Worm (Caenorhabditis elegans) whole organism, late embryonic: ENCODE results near the gene kat-1.

Experiments used
- F13H6.1 ChIP-seq: sonication (generic microtip); optimal IDR thresholded peaks from 2 replicates; lab custom pipeline; 2016; ENCODE audit warnings: missing genetic modification characterization, missing compliant biosample characterization
- K02D7.2 ChIP-seq: sonication (generic microtip); optimal IDR thresholded peaks from 2 replicates; lab custom pipeline; 2017; ENCODE audit warnings: mild to moderate bottlenecking, missing genetic modification characterization, missing compliant biosample characterization
- Y22D7AL.16 ChIP-seq: sonication (generic microtip); optimal IDR thresholded peaks from 2 replicates; lab custom pipeline; 2016; ENCODE audit warnings: missing genetic modification characterization, missing compliant biosample characterization
- ceh-19 ChIP-seq: fragments of 200-800 bp; sonication (Bioruptor generic); optimal IDR thresholded peaks from 2 replicates; lab custom pipeline; 2018; ENCODE audit warnings: mild to moderate bottlenecking, missing genetic modification characterization, missing compliant biosample characterization
- ceh-30 ChIP-seq: fragments of 150-350 bp; optimal IDR thresholded peaks from 2 replicates; lab custom pipeline; 2014; ENCODE audit warnings: missing biosample characterization, missing genetic modification characterization
- ceh-34 ChIP-seq: sonication (generic microtip); optimal IDR thresholded peaks from 2 replicates; lab custom pipeline; 2016; ENCODE audit warnings: mild to moderate bottlenecking, missing genetic modification characterization, missing compliant biosample characterization
- ceh-45 ChIP-seq: fragments of 200-800 bp; sonication (Bioruptor generic); IDR thresholded peaks from 2 replicates; pipeline ENCODE4 v1.3.6; 2022; ENCODE audit warnings: missing genetic modification reagents, missing genetic modification characterization, missing compliant biosample characterization
- ceh-48 ChIP-seq: sonication (generic microtip); optimal IDR thresholded peaks from 2 replicates; lab custom pipeline; 2016; ENCODE audit warnings: missing genetic modification characterization, inconsistent platforms, missing compliant biosample characterization
- ceh-6 ChIP-seq: fragments of 200-800 bp; sonication (Bioruptor generic); optimal IDR thresholded peaks from 2 replicates; lab custom pipeline; 2018; ENCODE audit warnings: mild to moderate bottlenecking, missing genetic modification characterization, missing compliant biosample characterization
- ceh-9 ChIP-seq: sonication (generic microtip); optimal IDR thresholded peaks from 2 replicates; lab custom pipeline; 2016; ENCODE audit warnings: mild to moderate bottlenecking, missing genetic modification characterization, inconsistent platforms, missing compliant biosample characterization
- che-1 ChIP-seq: sonication (generic microtip); optimal IDR thresholded peaks from 2 replicates; lab custom pipeline; 2016; ENCODE audit warnings: mild to moderate bottlenecking, missing genetic modification characterization, missing compliant biosample characterization
- dmd-4 ChIP-seq: sonication (generic microtip); optimal IDR thresholded peaks from 2 replicates; lab custom pipeline; 2016; ENCODE audit warnings: borderline replicate concordance, missing genetic modification characterization, missing compliant biosample characterization
- dve-1 ChIP-seq: sonication (generic microtip); optimal IDR thresholded peaks from 2 replicates; lab custom pipeline; 2017; ENCODE audit warnings: antibody characterized with exemption, mild to moderate bottlenecking, missing genetic modification characterization, missing compliant biosample characterization
- ets-4 ChIP-seq: sonication (generic microtip); optimal IDR thresholded peaks from 2 replicates; lab custom pipeline; 2016; ENCODE audit warnings: missing genetic modification characterization, missing compliant biosample characterization
- fkh-10 ChIP-seq: fragments of 150-350 bp; optimal IDR thresholded peaks from 2 replicates; lab custom pipeline; 2014; ENCODE audit warnings: missing biosample characterization, missing genetic modification reagents, missing genetic modification characterization
- hlh-30 ChIP-seq: sonication (generic microtip); optimal IDR thresholded peaks from 2 replicates; lab custom pipeline; 2017; ENCODE audit warnings: antibody characterized with exemption, missing genetic modification characterization, missing compliant biosample characterization; ENCODE audit not compliant: insufficient read depth
- lin-11 ChIP-seq: fragments of 200-800 bp; sonication (Bioruptor generic); optimal IDR thresholded peaks from 2 replicates; lab custom pipeline; 2018; ENCODE audit warnings: mild to moderate bottlenecking, missing genetic modification characterization, missing compliant biosample characterization
- mec-3 ChIP-seq: sonication (generic microtip); optimal IDR thresholded peaks from 2 replicates; lab custom pipeline; 2016; ENCODE audit warnings: borderline replicate concordance, missing genetic modification characterization, missing compliant biosample characterization
- nfya-1 ChIP-seq: sonication (generic microtip); optimal IDR thresholded peaks from 2 replicates; lab custom pipeline; 2017; ENCODE audit warnings: missing genetic modification characterization, mild to moderate bottlenecking, missing compliant biosample characterization, antibody characterized with exemption, moderate library complexity
- nhr-232 ChIP-seq: sonication (generic microtip); optimal IDR thresholded peaks from 2 replicates; lab custom pipeline; 2016; ENCODE audit warnings: missing genetic modification characterization, missing compliant biosample characterization
- pat-9 ChIP-seq: fragments of 200-800 bp; sonication (Bioruptor generic); optimal IDR thresholded peaks from 2 replicates; lab custom pipeline; 2018; ENCODE audit warnings: mild to moderate bottlenecking, missing genetic modification characterization, moderate library complexity, missing compliant biosample characterization
- pax-1 ChIP-seq: fragments of 150-350 bp; optimal IDR thresholded peaks from 2 replicates; lab custom pipeline; 2014; ENCODE audit warnings: missing biosample characterization, missing genetic modification characterization
- pha-2 ChIP-seq: sonication (generic microtip); optimal IDR thresholded peaks from 2 replicates; lab custom pipeline; 2017; ENCODE audit warnings: mild to moderate bottlenecking, missing genetic modification characterization, missing compliant biosample characterization
- pha-4 ChIP-seq: fragments of 150-350 bp; optimal IDR thresholded peaks from 2 replicates; lab custom pipeline; 2018; ENCODE audit warnings: missing biosample characterization, missing genetic modification reagents, missing genetic modification characterization
- pqm-1 ChIP-seq: sonication (generic microtip); optimal IDR thresholded peaks from 2 replicates; lab custom pipeline; 2016; ENCODE audit warnings: missing genetic modification characterization, missing compliant biosample characterization
- sdc-2 ChIP-seq: sonication (generic microtip); optimal IDR thresholded peaks from 2 replicates; lab custom pipeline; 2016; ENCODE audit warnings: missing genotype, missing genetic modification characterization, missing compliant biosample characterization
- sox-4 ChIP-seq: sonication (generic microtip); optimal IDR thresholded peaks from 2 replicates; lab custom pipeline; 2017; ENCODE audit warnings: mild to moderate bottlenecking, missing genetic modification characterization, inconsistent platforms, missing compliant biosample characterization
- syd-9 ChIP-seq: sonication (generic microtip); optimal IDR thresholded peaks from 2 replicates; lab custom pipeline; 2016; ENCODE audit warnings: mild to moderate bottlenecking, missing genetic modification characterization, moderate library complexity, missing compliant biosample characterization
- tbx-2 ChIP-seq: sonication (generic microtip); optimal IDR thresholded peaks from 2 replicates; lab custom pipeline; 2016; ENCODE audit warnings: missing genetic modification characterization, missing compliant biosample characterization
- ttx-3 ChIP-seq: sonication (generic microtip); optimal IDR thresholded peaks from 2 replicates; lab custom pipeline; 2016; ENCODE audit warnings: missing genetic modification reagents, missing genetic modification characterization, missing compliant biosample characterization
- unc-3 ChIP-seq, 2 experiments: fragments of 200-800 bp in 1 of 2; sonication (Bioruptor generic) in 1 of 2; sonication (generic microtip) in 1 of 2; conservative IDR thresholded peaks in 1 of 2; optimal IDR thresholded peaks in 1 of 2; 2 replicates each; pipeline versions ENCODE4 v1.3.6 to Lab custom; 2016 to 2022; ENCODE audit warnings: missing compliant biosample characterization in 2 of 2, missing genetic modification characterization in 2 of 2, missing genetic modification reagents in 1 of 2
- unc-55 ChIP-seq: sonication (generic microtip); optimal IDR thresholded peaks from 2 replicates; lab custom pipeline; 2017; ENCODE audit warnings: missing biosample characterization, missing genetic modification reagents, missing genetic modification characterization
- unc-86 ChIP-seq: sonication (generic microtip); optimal IDR thresholded peaks from 2 replicates; lab custom pipeline; 2016; ENCODE audit warnings: missing genetic modification characterization, missing compliant biosample characterization
- zip-5 ChIP-seq: sonication (generic microtip); optimal IDR thresholded peaks from 2 replicates; lab custom pipeline; 2016; ENCODE audit warnings: missing genetic modification characterization, missing compliant biosample characterization

kat-1 gene

ce11 chrII:7073537-7073913, at the start of gene kat-1:
kat-1 (plus strand) TSS chrII:7073814.
- TF ChIP-seq dmd-4 (tag; lab: Kevin White, UChicago) (no peak), pat-9 (no peak), lin-11 (tag; lab: Kevin White, UChicago) (no peak), syd-9 (tag; lab: Kevin White, UChicago) (no peak), unc-55 (GFP tag; lab: Kevin White, UChicago) (no peak), ceh-30 (no peak), tbx-2 (tag; lab: Kevin White, UChicago) (no peak), fkh-10 (no peak), ceh-45 (GFP tag; lab: Robert Waterston, UW) (no peak), mec-3 (no peak)

- TF ChIP-seq syd-9 (tag; lab: Kevin White, UChicago) (no peak), pax-1 (no peak), dve-1 (tag; lab: Kevin White, UChicago) (no peak), unc-86 (tag; lab: Kevin White, UChicago) (no peak), nhr-232 (tag; lab: Kevin White, UChicago) (no peak), fkh-10 (no peak), ceh-48 (tag; lab: Kevin White, UChicago) (no peak), unc-3 (GFP tag; conservative IDR thresholded peaks at IDR 0.05; lab: Robert Waterston, UW) (no peak), unc-3 (tag; optimal IDR thresholded peaks at IDR 0.05; lab: Kevin White, UChicago) (peak; percentile 16), ttx-3 (tag; lab: Kevin White, UChicago) (no peak), ceh-9 (tag; lab: Kevin White, UChicago) (no peak), F13H6.1 (tag; lab: Kevin White, UChicago) (no peak), nfya-1 (peak; percentile 10), pqm-1 (tag; lab: Kevin White, UChicago) (no peak), sox-4 (no peak), pha-4 (tag; lab: Kevin White, UChicago) (no peak), K02D7.2 (tag; lab: Kevin White, UChicago) (no peak)
Measured at ce11 chrII:7024897-7025852, 48.4 kb upstream of the kat-1 start, which contains the start of gene znf-598. znf-598 (plus strand) TSS chrII:7025802.

ce11 chrII:7029524-7029923, 44.1 kb upstream of the kat-1 start:
- no peak for TF ChIP-seq pqm-1 (tag; lab: Kevin White, UChicago)
- no peak for TF ChIP-seq unc-86 (tag; lab: Kevin White, UChicago)
- TF ChIP-seq pha-2 (tag; lab: Kevin White, UChicago), result no peak
- no peak for TF ChIP-seq ets-4
- no peak for TF ChIP-seq unc-3 (GFP tag; conservative IDR thresholded peaks at IDR 0.05; lab: Robert Waterston, UW)
- no peak for TF ChIP-seq unc-3 (tag; optimal IDR thresholded peaks at IDR 0.05; lab: Kevin White, UChicago)
- no peak for TF ChIP-seq hlh-30 (tag; lab: Kevin White, UChicago)
- TF ChIP-seq Y22D7AL.16 (tag; lab: Kevin White, UChicago), result no peak
- TF ChIP-seq ceh-6, result no peak
- no peak for TF ChIP-seq che-1 (tag; lab: Kevin White, UChicago)
- no peak for TF ChIP-seq zip-5 (tag; lab: Kevin White, UChicago)
- TF ChIP-seq K02D7.2 (tag; lab: Kevin White, UChicago), result no peak
- no peak for TF ChIP-seq dve-1 (tag; lab: Kevin White, UChicago)
- no peak for TF ChIP-seq sdc-2 (tag; lab: Kevin White, UChicago)
- no peak for TF ChIP-seq ceh-19 (GFP tag; lab: Kevin White, UChicago)
- TF ChIP-seq ceh-34 (tag; lab: Kevin White, UChicago), result no peak
